Worm (Caenorhabditis elegans) whole organism, mixed stage, embryonic: ENCODE data around the gene srz-97.

Experiments
- M03D4.4 ChIP-seq: sonication (generic microtip); optimal IDR thresholded peaks from 2 replicates; lab custom pipeline; 2017; ENCODE audit warnings: mild to moderate bottlenecking, missing genetic modification characterization, missing compliant biosample characterization
- blmp-1 ChIP-seq: fragments of 150-350 bp; optimal IDR thresholded peaks from 2 replicates; lab custom pipeline; 2014; ENCODE audit warnings: missing biosample characterization, missing genetic modification characterization
- ceh-43 ChIP-seq: fragments of 200-800 bp; sonication (Bioruptor generic); optimal IDR thresholded peaks from 2 replicates; lab custom pipeline; 2018; ENCODE audit warnings: mild to moderate bottlenecking, missing genetic modification characterization, moderate library complexity, missing compliant biosample characterization
- cnd-1 ChIP-seq: fragments of 200-800 bp; sonication (Bioruptor generic); optimal IDR thresholded peaks from 2 replicates; lab custom pipeline; 2018; ENCODE audit warnings: mild to moderate bottlenecking, missing genetic modification characterization, missing compliant biosample characterization
- drap-1 ChIP-seq: fragments of 200-800 bp; sonication (Bioruptor generic); optimal IDR thresholded peaks from 3 replicates; lab custom pipeline; 2018; ENCODE audit warnings: mild to moderate bottlenecking, missing genetic modification characterization, missing compliant biosample characterization
- elt-1 ChIP-seq: sonication (generic microtip); optimal IDR thresholded peaks from 2 replicates; lab custom pipeline; 2017; ENCODE audit warnings: missing genetic modification characterization, mild to moderate bottlenecking, missing compliant biosample characterization, antibody characterized with exemption, moderate library complexity, borderline replicate concordance; ENCODE audit not compliant: insufficient read depth
- elt-3 ChIP-seq: fragments of 150-350 bp; optimal IDR thresholded peaks from 2 replicates; lab custom pipeline; 2014; ENCODE audit warnings: missing biosample characterization, missing genetic modification characterization
- flh-1 ChIP-seq: fragments of 200-800 bp; sonication (Bioruptor generic); optimal IDR thresholded peaks from 2 replicates; lab custom pipeline; 2018; ENCODE audit warnings: mild to moderate bottlenecking, missing genetic modification characterization, moderate library complexity, missing compliant biosample characterization
- ham-2 ChIP-seq: fragments of 200-800 bp; sonication (Bioruptor generic); optimal IDR thresholded peaks from 2 replicates; lab custom pipeline; 2018; ENCODE audit warnings: mild to moderate bottlenecking, missing genetic modification characterization, missing compliant biosample characterization
- lin-32 ChIP-seq: fragments of 200-800 bp; sonication (Bioruptor generic); optimal IDR thresholded peaks from 2 replicates; lab custom pipeline; 2018; ENCODE audit warnings: mild to moderate bottlenecking, missing genetic modification characterization, missing compliant biosample characterization
- lsy-2 ChIP-seq: fragments of 150-350 bp; optimal IDR thresholded peaks from 2 replicates; lab custom pipeline; 2014; ENCODE audit warnings: missing biosample characterization, missing genetic modification characterization
- mep-1 ChIP-seq: fragments of 150-350 bp; optimal IDR thresholded peaks from 2 replicates; lab custom pipeline; 2017; ENCODE audit warnings: missing biosample characterization, missing genetic modification reagents, missing genetic modification characterization, inconsistent platforms
- mls-2 ChIP-seq: sonication (generic microtip); optimal IDR thresholded peaks from 2 replicates; lab custom pipeline; 2016; ENCODE audit warnings: mild to moderate bottlenecking, missing genetic modification characterization, moderate library complexity, missing compliant biosample characterization
- nhr-2 ChIP-seq: fragments of 150-350 bp; optimal IDR thresholded peaks from 2 replicates; lab custom pipeline; 2014; ENCODE audit warnings: missing biosample characterization, missing genetic modification characterization
- nhr-237 ChIP-seq: fragments of 150-350 bp; optimal IDR thresholded peaks from 2 replicates; lab custom pipeline; 2014; ENCODE audit warnings: missing biosample characterization, missing genetic modification characterization
- nhr-28 ChIP-seq: fragments of 150-350 bp; optimal IDR thresholded peaks from 2 replicates; lab custom pipeline; 2014; ENCODE audit warnings: missing biosample characterization, missing genetic modification characterization
- nhr-76 ChIP-seq: sonication (generic microtip); optimal IDR thresholded peaks from 2 replicates; lab custom pipeline; 2017; ENCODE audit warnings: missing biosample characterization, missing genetic modification characterization
- pha-4 ChIP-seq: fragments of 150-350 bp; optimal IDR thresholded peaks from 2 replicates; lab custom pipeline; 2018; ENCODE audit warnings: missing biosample characterization, missing genetic modification reagents, missing genetic modification characterization
- sem-2 ChIP-seq: fragments of 200-800 bp; sonication (Bioruptor generic); optimal IDR thresholded peaks from 2 replicates; lab custom pipeline; 2018; ENCODE audit warnings: mild to moderate bottlenecking, missing genetic modification characterization, missing compliant biosample characterization
- snpc-4 ChIP-seq: fragments of 150-350 bp; optimal IDR thresholded peaks from 2 replicates; lab custom pipeline; 2014; ENCODE audit warnings: missing biosample characterization, missing genetic modification characterization
- sptf-1 ChIP-seq: sonication (generic microtip); optimal IDR thresholded peaks from 2 replicates; lab custom pipeline; 2017; ENCODE audit warnings: mild to moderate bottlenecking, missing genetic modification characterization, moderate library complexity, missing compliant biosample characterization
- tbx-8 ChIP-seq: fragments of 200-800 bp; sonication (Bioruptor generic); optimal IDR thresholded peaks from 2 replicates; lab custom pipeline; 2018; ENCODE audit warnings: mild to moderate bottlenecking, missing genetic modification characterization, moderate library complexity, missing compliant biosample characterization
- unc-120 ChIP-seq: sonication (generic microtip); optimal IDR thresholded peaks from 2 replicates; lab custom pipeline; 2017; ENCODE audit warnings: missing genetic modification characterization, missing compliant biosample characterization; ENCODE audit not compliant: poor library complexity, severe bottlenecking
- unc-62 ChIP-seq: fragments of 150-350 bp; optimal IDR thresholded peaks from 2 replicates; lab custom pipeline; 2014; ENCODE audit warnings: missing biosample characterization, missing genetic modification reagents, missing genetic modification characterization
- zip-8 ChIP-seq: fragments of 150-350 bp; optimal IDR thresholded peaks from 2 replicates; lab custom pipeline; 2014; ENCODE audit warnings: missing biosample characterization, missing genetic modification characterization
- ztf-11 ChIP-seq: fragments of 150-350 bp; optimal IDR thresholded peaks from 2 replicates; lab custom pipeline; 2014; ENCODE audit warnings: missing biosample characterization, missing genetic modification characterization

Gene srz-97

DNA sequence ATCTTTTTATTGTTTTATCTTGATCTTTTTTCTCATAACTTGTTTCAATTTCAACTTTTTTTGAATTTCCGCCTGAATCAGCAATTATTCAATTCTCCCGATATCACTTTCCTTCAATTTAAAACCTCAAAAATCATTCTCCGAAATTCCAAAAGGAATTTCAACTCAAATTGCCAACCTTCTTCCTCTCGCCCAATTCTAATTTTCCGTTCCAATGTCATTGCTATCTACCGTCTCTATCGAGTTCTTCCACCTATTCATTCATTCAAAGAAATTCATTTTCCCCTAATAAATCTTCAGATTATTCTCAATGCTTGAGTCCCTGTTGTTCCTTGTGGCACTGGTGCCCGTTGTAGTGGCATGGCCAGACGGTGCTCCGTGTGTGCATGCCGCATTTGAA is 27.2 kb downstream of the srz-97 start, which contains the start of gene F23B12.4:
Gene F23B12.4, plus strand, starts transcription at position 301 of the 400 bp plus-strand sequence.
- TF ChIP-seq nhr-76 (tag; lab: Kevin White, UChicago) (no peak), zip-8 (no peak), lsy-2 (tag; lab: Kevin White, UChicago) (no peak), tbx-8 (GFP tag; lab: Kevin White, UChicago) (no peak), lin-32 (no peak), cnd-1 (tag; lab: Kevin White, UChicago) (no peak), unc-120 (no peak), sem-2 (GFP tag; lab: Kevin White, UChicago) (no peak), blmp-1 (tag; lab: Kevin White, UChicago) (no peak), nhr-237 (tag; lab: Kevin White, UChicago) (no peak), M03D4.4 (tag; lab: Kevin White, UChicago) (no peak), drap-1 (GFP tag; lab: Kevin White, UChicago) (no peak), mls-2 (tag; lab: Kevin White, UChicago) (no peak), unc-62 (GFP tag; lab: Kevin White, UChicago) (no peak), ztf-11 (tag; lab: Kevin White, UChicago) (no peak), elt-3 (tag; lab: Kevin White, UChicago) (no peak), sptf-1 (tag; lab: Kevin White, UChicago) (no peak)

DNA sequence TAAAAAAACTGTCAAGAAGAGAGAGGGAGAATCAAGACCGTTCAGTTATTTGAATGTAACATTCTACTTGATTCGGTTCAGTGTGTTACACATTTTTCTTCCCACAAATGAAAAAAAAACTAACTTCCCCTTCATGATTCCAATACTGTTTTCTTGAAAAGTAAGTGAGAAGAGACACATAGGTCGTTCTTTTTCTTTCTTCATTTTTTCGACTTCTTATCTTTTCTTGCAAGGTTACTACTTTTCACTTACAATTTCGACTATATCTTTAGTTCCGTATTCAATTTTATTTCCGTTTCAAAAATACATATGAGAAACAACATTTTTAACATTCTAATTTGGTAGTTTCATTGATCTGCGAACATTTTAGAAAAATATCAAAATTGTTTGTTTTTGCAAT is 28.8 kb downstream of the srz-97 start:
- no peak for TF ChIP-seq drap-1 (GFP tag; lab: Kevin White, UChicago)
- no peak for TF ChIP-seq unc-120
- TF ChIP-seq, all 35 proteins: peak for 0

DNA sequence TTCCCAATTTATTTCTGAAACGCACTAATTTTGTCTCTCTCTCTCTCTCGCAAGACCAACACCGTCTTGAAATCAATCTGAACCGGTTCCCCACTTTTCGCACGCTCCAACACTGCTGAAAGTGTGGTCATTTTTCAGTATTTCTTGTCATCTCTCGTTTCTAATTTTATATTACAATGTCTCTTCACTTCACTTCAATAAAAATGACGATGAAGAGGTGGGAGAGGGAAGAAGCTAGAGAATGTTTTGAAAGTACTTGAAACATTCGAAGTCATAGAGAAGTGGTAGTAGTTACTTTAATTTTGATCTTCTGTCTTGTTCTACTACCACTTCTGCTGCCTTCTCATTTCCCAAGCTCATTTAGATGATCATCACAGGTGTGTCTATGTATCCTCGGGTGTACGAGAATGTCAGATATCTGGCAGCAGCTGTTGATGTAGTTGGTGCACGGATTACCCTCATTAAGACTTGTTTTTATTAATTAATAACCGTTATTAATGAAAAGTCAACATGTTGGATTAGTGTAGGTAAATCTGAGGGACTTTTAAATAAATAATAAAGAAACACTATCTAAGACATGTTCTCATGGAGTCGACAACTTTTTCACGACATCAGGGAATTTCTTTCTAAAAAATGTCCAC is 29.8 kb downstream of the srz-97 start:
- TF ChIP-seq sptf-1 (tag; lab: Kevin White, UChicago) (no peak), unc-62 (GFP tag; lab: Kevin White, UChicago) (no peak), ceh-43 (GFP tag; lab: Kevin White, UChicago) (no peak), flh-1 (GFP tag; lab: Kevin White, UChicago) (no peak), pha-4 (tag; lab: Kevin White, UChicago) (no peak), snpc-4 (no peak), elt-1 (no peak), nhr-2 (tag; lab: Kevin White, UChicago) (peak; percentile 17), tbx-8 (GFP tag; lab: Kevin White, UChicago) (no peak), blmp-1 (tag; lab: Kevin White, UChicago) (no peak), mep-1 (no peak), lsy-2 (tag; lab: Kevin White, UChicago) (no peak), elt-3 (tag; lab: Kevin White, UChicago) (no peak), ham-2 (GFP tag; lab: Kevin White, UChicago) (no peak), lin-32 (peak; percentile 97)

DNA sequence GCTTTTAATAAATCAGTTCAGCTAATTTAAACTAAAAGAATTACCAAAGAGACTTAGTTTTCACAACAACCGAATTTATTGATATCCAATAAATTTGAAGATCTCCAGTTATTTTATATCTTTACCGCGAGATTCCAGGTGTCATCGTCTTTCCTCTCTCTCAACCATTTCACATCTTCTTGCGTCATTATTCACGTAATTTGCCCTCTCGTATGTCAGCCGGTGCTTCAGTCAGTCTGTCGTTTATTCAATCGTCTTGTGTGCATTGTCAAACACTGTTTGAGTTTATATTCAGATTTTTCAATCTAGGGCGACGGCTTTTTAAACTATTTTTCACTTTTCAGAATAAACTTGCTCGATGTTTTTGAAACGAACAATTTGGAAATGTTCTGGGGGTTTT is 30.7 kb downstream of the srz-97 start:
- no peak for TF ChIP-seq drap-1 (GFP tag; lab: Kevin White, UChicago)
- TF ChIP-seq zip-8: peak; percentile 51
- peak; percentile 53 for TF ChIP-seq nhr-2 (tag; lab: Kevin White, UChicago)
- TF ChIP-seq nhr-28 (tag; lab: Kevin White, UChicago): no peak
- TF ChIP-seq mep-1: no peak

DNA sequence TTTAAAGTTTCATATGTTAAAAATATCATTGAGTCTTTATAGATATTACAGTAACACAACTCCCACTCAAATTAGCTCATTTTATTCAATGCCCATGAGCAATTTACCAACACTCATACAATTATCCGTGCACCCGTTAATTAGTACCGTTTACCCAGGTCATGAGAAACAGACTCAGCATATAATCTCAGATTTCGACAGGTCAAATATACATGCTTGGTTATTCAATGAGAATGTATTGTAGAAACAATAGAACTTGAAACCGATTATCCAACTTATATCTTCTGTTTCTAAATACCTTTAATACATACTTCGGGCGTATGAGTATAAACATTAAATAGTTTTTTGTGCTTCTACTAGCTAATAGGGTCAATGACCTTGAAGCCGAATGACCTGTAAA is 31.9 kb downstream of the srz-97 start:
- TF ChIP-seq nhr-2 (tag; lab: Kevin White, UChicago) (peak; percentile 65), nhr-28 (tag; lab: Kevin White, UChicago) (no peak)

DNA sequence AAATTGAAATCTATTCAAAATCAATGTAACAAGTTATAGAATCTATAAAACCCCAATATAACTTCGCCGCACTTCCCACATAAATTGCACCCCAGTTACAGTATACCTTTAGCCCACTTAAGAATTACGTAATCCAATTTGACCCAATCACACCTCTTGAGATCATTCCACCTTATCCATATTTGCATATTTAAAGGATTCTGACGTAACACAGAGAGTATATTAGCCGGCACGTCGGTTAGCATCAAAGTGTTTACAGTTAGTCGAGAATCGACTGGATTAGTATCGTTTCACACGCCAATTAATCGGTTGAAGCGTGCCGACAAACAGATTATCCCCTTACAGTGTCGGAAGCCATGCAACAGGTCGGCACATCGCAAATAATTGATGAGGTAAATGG is 34.5 kb downstream of the srz-97 start:
- TF ChIP-seq zip-8 (peak; percentile 85), nhr-2 (tag; lab: Kevin White, UChicago) (peak; percentile 97), blmp-1 (tag; lab: Kevin White, UChicago) (no peak)

DNA sequence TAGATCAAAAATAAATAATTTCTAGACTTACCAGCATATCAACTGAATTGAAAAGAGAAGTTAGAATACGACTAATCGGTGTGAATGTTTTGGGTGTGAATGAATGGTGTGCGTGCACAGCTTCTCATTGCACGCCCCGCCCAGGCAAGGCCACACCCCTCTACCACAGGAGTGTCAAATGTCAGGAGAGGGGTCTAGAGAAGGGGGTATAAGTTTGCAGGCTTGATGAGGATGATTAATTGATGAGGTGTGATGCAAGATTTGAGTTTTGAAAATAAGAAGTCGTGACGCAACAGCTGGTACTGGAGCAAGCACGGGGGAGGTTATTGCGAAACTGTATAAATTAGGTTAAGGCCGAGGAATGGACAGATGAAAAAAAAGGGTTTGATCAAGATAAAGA is 35.8 kb downstream of the srz-97 start, which contains the start of gene egl-1:
Gene egl-1, minus strand, starts transcription at position 101 of the 400 bp plus-strand sequence.
- TF ChIP-seq unc-120 (no peak), pha-4 (tag; lab: Kevin White, UChicago) (no peak), elt-1 (no peak), zip-8 (peak; percentile 77)
